Worm (Caenorhabditis elegans) whole organism, young adult: Measurements from ENCODE around the gene B0303.16.

Experiments
- B0019.2 ChIP-seq: fragments of 200-800 bp; sonication (Bioruptor generic); conservative IDR thresholded peaks from 2 replicates; pipeline ENCODE4 v1.3.6; 2022; ENCODE audit warnings: missing genetic modification reagents, missing genetic modification characterization, missing compliant biosample characterization
- B0035.1 ChIP-seq: sonication (generic microtip); optimal IDR thresholded peaks from 2 replicates; lab custom pipeline; 2016; ENCODE audit warnings: missing genetic modification characterization, mild to moderate bottlenecking, missing compliant biosample characterization, missing genotype, missing genetic modification reagents
- B0336.3 ChIP-seq: fragments of 200-800 bp; sonication (Bioruptor generic); IDR thresholded peaks from 2 replicates; pipeline ENCODE4 v1.3.6; 2022; ENCODE audit warnings: missing genetic modification characterization, missing compliant biosample characterization
- C06A6.2 ChIP-seq: fragments of 200-800 bp; sonication (Bioruptor generic); conservative IDR thresholded peaks from 2 replicates; pipeline ENCODE4 v1.3.6; 2022; ENCODE audit warnings: missing genetic modification characterization, missing compliant biosample characterization
- C17E4.6 ChIP-seq: fragments of 200-800 bp; sonication (Bioruptor generic); IDR thresholded peaks from 2 replicates; pipeline ENCODE4 v1.3.6; 2022; ENCODE audit warnings: missing genetic modification reagents, missing genetic modification characterization, missing compliant biosample characterization
- D2030.7 ChIP-seq: fragments of 200-800 bp; sonication (Bioruptor generic); IDR thresholded peaks from 2 replicates; pipeline ENCODE4 v1.3.6; 2022; ENCODE audit warnings: missing genetic modification reagents, missing genetic modification characterization, missing compliant biosample characterization
- F23B12.7 ChIP-seq: sonication (generic microtip); optimal IDR thresholded peaks from 2 replicates; lab custom pipeline; 2017; ENCODE audit warnings: missing genetic modification characterization, mild to moderate bottlenecking, missing compliant biosample characterization, antibody characterized with exemption, moderate library complexity; ENCODE audit not compliant: insufficient read depth
- F33H1.4 ChIP-seq: fragments of 200-800 bp; sonication (Bioruptor generic); IDR thresholded peaks from 2 replicates; pipeline ENCODE4 v1.3.6; 2022; ENCODE audit warnings: missing genetic modification reagents, missing genetic modification characterization, missing compliant biosample characterization
- F37B4.10 ChIP-seq: fragments of 200-800 bp; sonication (Bioruptor generic); IDR thresholded peaks from 2 replicates; pipeline ENCODE4 v1.3.6; 2022; ENCODE audit warnings: missing genetic modification characterization, missing compliant biosample characterization
- F52B5.7 ChIP-seq: sonication (generic microtip); optimal IDR thresholded peaks from 2 replicates; lab custom pipeline; 2016; ENCODE audit warnings: mild to moderate bottlenecking, missing genetic modification characterization, missing compliant biosample characterization
- K12H6.12 ChIP-seq: fragments of 200-800 bp; sonication (Bioruptor generic); optimal IDR thresholded peaks from 2 replicates; lab custom pipeline; 2018; ENCODE audit warnings: mild to moderate bottlenecking, missing genetic modification characterization, missing compliant biosample characterization
- T07F8.4 ChIP-seq: sonication (generic microtip); optimal IDR thresholded peaks from 2 replicates; lab custom pipeline; 2016; ENCODE audit warnings: mild to moderate bottlenecking, missing genetic modification characterization, moderate library complexity, missing compliant biosample characterization
- akir-1 ChIP-seq: fragments of 200-800 bp; sonication (Bioruptor generic); optimal IDR thresholded peaks from 2 replicates; lab custom pipeline; 2018; ENCODE audit warnings: mild to moderate bottlenecking, missing genetic modification characterization, moderate library complexity, missing compliant biosample characterization
- aptf-2 ChIP-seq: fragments of 200-800 bp; sonication (Bioruptor generic); conservative IDR thresholded peaks from 2 replicates; pipeline ENCODE4 v1.3.6; 2022; ENCODE audit warnings: missing genetic modification reagents, missing genetic modification characterization, missing compliant biosample characterization
- athp-1 ChIP-seq: sonication (generic microtip); optimal IDR thresholded peaks from 2 replicates; lab custom pipeline; 2017; ENCODE audit warnings: mild to moderate bottlenecking, missing genetic modification characterization, missing compliant biosample characterization
- attf-5 ChIP-seq: fragments of 200-800 bp; sonication (Bioruptor generic); optimal IDR thresholded peaks from 2 replicates; lab custom pipeline; 2018; ENCODE audit warnings: mild to moderate bottlenecking, missing genetic modification characterization, missing compliant biosample characterization
- attf-6 ChIP-seq: fragments of 200-800 bp; sonication (Bioruptor generic); IDR thresholded peaks from 2 replicates; pipeline ENCODE4 v1.3.6; 2022; ENCODE audit warnings: missing genetic modification reagents, missing genetic modification characterization, missing compliant biosample characterization
- ccch-3 ChIP-seq: fragments of 200-800 bp; sonication (Bioruptor generic); optimal IDR thresholded peaks from 2 replicates; lab custom pipeline; 2018; ENCODE audit warnings: mild to moderate bottlenecking, missing genetic modification characterization, missing compliant biosample characterization
- chd-7 ChIP-seq: sonication (generic microtip); optimal IDR thresholded peaks from 2 replicates; lab custom pipeline; 2016; ENCODE audit warnings: mild to moderate bottlenecking, missing genetic modification characterization, moderate library complexity, missing compliant biosample characterization
- die-1 ChIP-seq: sonication (generic microtip); optimal IDR thresholded peaks from 2 replicates; lab custom pipeline; 2016; ENCODE audit warnings: missing genotype, mild to moderate bottlenecking, missing genetic modification characterization, missing compliant biosample characterization
- dox-1 ChIP-seq: fragments of 200-800 bp; sonication (Bioruptor generic); IDR thresholded peaks from 2 replicates; pipeline ENCODE4 v1.3.6; 2022; ENCODE audit warnings: missing genetic modification reagents, missing genetic modification characterization, missing compliant biosample characterization
- dpff-1 ChIP-seq: sonication (generic microtip); optimal IDR thresholded peaks from 2 replicates; lab custom pipeline; 2017; ENCODE audit warnings: mild to moderate bottlenecking, missing genetic modification characterization, missing compliant biosample characterization
- efl-1 ChIP-seq: fragments of 150-350 bp; optimal IDR thresholded peaks from 2 replicates; lab custom pipeline; 2014; ENCODE audit warnings: missing biosample characterization, missing genetic modification reagents, missing genetic modification characterization
- egl-18 ChIP-seq: fragments of 200-800 bp; sonication (Bioruptor generic); IDR thresholded peaks from 2 replicates; pipeline ENCODE4 v1.3.6; 2022; ENCODE audit warnings: missing genetic modification reagents, missing genetic modification characterization, missing compliant biosample characterization
- fkh-3 ChIP-seq: sonication (generic microtip); optimal IDR thresholded peaks from 2 replicates; lab custom pipeline; 2016; ENCODE audit warnings: mild to moderate bottlenecking, missing genetic modification characterization, missing compliant biosample characterization
- hlh-26 ChIP-seq: fragments of 200-800 bp; sonication (Bioruptor generic); conservative IDR thresholded peaks from 2 replicates; pipeline ENCODE4 v1.3.6; 2022; ENCODE audit warnings: missing genetic modification reagents, missing genetic modification characterization, missing compliant biosample characterization
- hmg-1.2 ChIP-seq: fragments of 200-800 bp; sonication (Bioruptor generic); IDR thresholded peaks from 2 replicates; pipeline ENCODE4 v1.3.6; 2022; ENCODE audit warnings: missing genetic modification reagents, missing genetic modification characterization, missing compliant biosample characterization
- hrde-1 ChIP-seq: sonication (generic microtip); optimal IDR thresholded peaks from 2 replicates; lab custom pipeline; 2016; ENCODE audit warnings: missing genetic modification characterization, mild to moderate bottlenecking, missing compliant biosample characterization, moderate library complexity, missing genotype, missing genetic modification reagents, borderline replicate concordance
- let-526 ChIP-seq: fragments of 200-800 bp; sonication (Bioruptor generic); IDR thresholded peaks from 2 replicates; pipeline ENCODE4 v1.3.6; 2022; ENCODE audit warnings: missing genetic modification reagents, missing genetic modification characterization, missing compliant biosample characterization
- lin-54 ChIP-seq: fragments of 200-800 bp; sonication (Bioruptor generic); optimal IDR thresholded peaks from 2 replicates; lab custom pipeline; 2018; ENCODE audit warnings: mild to moderate bottlenecking, missing genetic modification characterization, missing compliant biosample characterization
- madf-6 ChIP-seq: fragments of 200-800 bp; sonication (Bioruptor generic); IDR thresholded peaks from 2 replicates; pipeline ENCODE4 v1.3.6; 2022; ENCODE audit warnings: missing genetic modification reagents, missing genetic modification characterization, missing compliant biosample characterization
- madf-8 ChIP-seq: fragments of 200-800 bp; sonication (Bioruptor generic); conservative IDR thresholded peaks from 2 replicates; pipeline ENCODE4 v1.3.6; 2022; ENCODE audit warnings: missing genetic modification reagents, missing genetic modification characterization, missing compliant biosample characterization
- mes-4 ChIP-seq: sonication (generic microtip); optimal IDR thresholded peaks from 2 replicates; lab custom pipeline; 2016; ENCODE audit warnings: missing genotype, missing genetic modification characterization, missing compliant biosample characterization
- mxl-1 ChIP-seq: sonication (generic microtip); optimal IDR thresholded peaks from 2 replicates; lab custom pipeline; 2016; ENCODE audit warnings: missing genetic modification characterization, missing compliant biosample characterization
- nhr-120 ChIP-seq: fragments of 200-800 bp; sonication (Bioruptor generic); IDR thresholded peaks from 2 replicates; pipeline ENCODE4 v1.3.6; 2022; ENCODE audit warnings: missing genetic modification characterization, missing compliant biosample characterization
- nhr-179 ChIP-seq: sonication (generic microtip); optimal IDR thresholded peaks from 2 replicates; lab custom pipeline; 2016; ENCODE audit warnings: mild to moderate bottlenecking, missing genetic modification characterization, missing compliant biosample characterization
- nhr-27 ChIP-seq: fragments of 200-800 bp; sonication (Bioruptor generic); optimal IDR thresholded peaks from 2 replicates; lab custom pipeline; 2018; ENCODE audit warnings: mild to moderate bottlenecking, missing genetic modification characterization, moderate library complexity, missing compliant biosample characterization
- nhr-80 ChIP-seq: sonication (generic microtip); optimal IDR thresholded peaks from 2 replicates; lab custom pipeline; 2016; ENCODE audit warnings: missing genetic modification characterization, missing compliant biosample characterization
- nhr-90 ChIP-seq: sonication (generic microtip); optimal IDR thresholded peaks from 2 replicates; lab custom pipeline; 2016; ENCODE audit warnings: missing genotype, mild to moderate bottlenecking, missing genetic modification characterization, missing compliant biosample characterization
- sdz-38 ChIP-seq: sonication (generic microtip); optimal IDR thresholded peaks from 2 replicates; lab custom pipeline; 2016; ENCODE audit warnings: missing genotype, missing genetic modification characterization, missing compliant biosample characterization
- somi-1 ChIP-seq: fragments of 200-800 bp; sonication (Bioruptor generic); optimal IDR thresholded peaks from 2 replicates; lab custom pipeline; 2018; ENCODE audit warnings: mild to moderate bottlenecking, missing genetic modification characterization, missing compliant biosample characterization
- sptf-2 ChIP-seq: fragments of 200-800 bp; sonication (Bioruptor generic); optimal IDR thresholded peaks from 2 replicates; lab custom pipeline; 2018; ENCODE audit warnings: mild to moderate bottlenecking, missing genetic modification characterization, missing compliant biosample characterization
- unc-130 ChIP-seq: sonication (generic microtip); optimal IDR thresholded peaks from 2 replicates; lab custom pipeline; 2016; ENCODE audit warnings: missing genetic modification reagents, missing genetic modification characterization, missing compliant biosample characterization
- unc-62 ChIP-seq: fragments of 150-350 bp; optimal IDR thresholded peaks from 2 replicates; lab custom pipeline; 2014; ENCODE audit warnings: missing biosample characterization, missing genetic modification reagents, missing genetic modification characterization
- zfh-2 ChIP-seq: fragments of 200-800 bp; sonication (Bioruptor generic); conservative IDR thresholded peaks from 2 replicates; pipeline ENCODE4 v1.3.6; 2022; ENCODE audit warnings: missing genetic modification reagents, missing genetic modification characterization, missing compliant biosample characterization
- ztf-18 ChIP-seq: sonication (generic microtip); optimal IDR thresholded peaks from 2 replicates; lab custom pipeline; 2016; ENCODE audit warnings: missing genotype, mild to moderate bottlenecking, missing genetic modification characterization, missing compliant biosample characterization
- ztf-22 ChIP-seq: fragments of 200-800 bp; sonication (Bioruptor generic); optimal IDR thresholded peaks from 2 replicates; lab custom pipeline; 2018; ENCODE audit warnings: mild to moderate bottlenecking, missing genetic modification characterization, moderate library complexity, missing compliant biosample characterization
- ztf-28 ChIP-seq: fragments of 200-800 bp; sonication (Bioruptor generic); IDR thresholded peaks from 2 replicates; pipeline ENCODE4 v1.3.6; 2022; ENCODE audit warnings: missing genetic modification reagents, missing genetic modification characterization, missing compliant biosample characterization
- ztf-6 ChIP-seq: fragments of 200-800 bp; sonication (Bioruptor generic); IDR thresholded peaks from 2 replicates; pipeline ENCODE4 v1.3.6; 2022; ENCODE audit warnings: missing genetic modification reagents, missing genetic modification characterization, missing compliant biosample characterization

B0303.16 gene

DNA sequence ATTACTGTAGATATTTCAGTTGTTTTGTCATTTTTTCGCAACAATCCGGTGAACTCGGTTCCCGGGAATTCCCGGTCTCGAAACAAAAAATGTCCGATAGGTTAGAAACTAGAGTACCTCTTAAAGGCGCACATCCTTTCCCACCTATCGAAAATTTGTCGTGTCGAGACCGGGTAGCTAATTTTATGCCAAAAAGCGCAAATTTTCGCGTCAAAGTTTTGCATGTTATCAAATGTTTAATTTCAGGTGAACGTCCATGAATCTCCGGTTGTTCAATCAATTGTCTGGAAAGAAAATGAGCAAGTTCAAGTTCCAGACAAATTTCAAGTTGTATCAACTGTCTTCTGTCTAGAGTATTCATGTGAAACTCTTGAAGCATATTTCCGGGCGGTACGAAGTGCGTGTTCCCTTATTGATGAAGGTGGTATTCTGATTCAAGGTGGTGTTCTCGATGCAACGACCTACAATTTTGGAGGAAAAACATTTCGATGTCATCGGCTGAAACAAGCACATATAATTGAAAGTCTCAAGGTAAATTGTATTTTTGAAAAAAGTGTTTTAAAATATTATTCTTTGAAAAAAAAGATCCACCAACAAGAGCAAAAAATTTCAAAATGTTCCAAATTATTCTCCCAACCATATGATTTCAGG, 19.1 kb upstream of the B0303.16 start (continued):
- TF ChIP-seq C06A6.2 (GFP tag; lab: Robert Waterston, UW) = no peak
- TF ChIP-seq hlh-26 (GFP tag; lab: Robert Waterston, UW) = no peak
- TF ChIP-seq die-1 (tag; lab: Kevin White, UChicago) = no peak
- no peak for TF ChIP-seq unc-130 (GFP tag; lab: Kevin White, UChicago)
- no peak for TF ChIP-seq nhr-179 (tag; lab: Kevin White, UChicago)
- no peak for TF ChIP-seq ztf-28 (GFP tag; lab: Robert Waterston, UW)
- TF ChIP-seq unc-62 (GFP tag; lab: Kevin White, UChicago) = no peak
- TF ChIP-seq aptf-2 (GFP tag; lab: Robert Waterston, UW) = no peak
- no peak for TF ChIP-seq ccch-3 (GFP tag; lab: Kevin White, UChicago)
- no peak for TF ChIP-seq C17E4.6 (GFP tag; lab: Robert Waterston, UW)
- TF ChIP-seq hmg-1.2 (GFP tag; lab: Robert Waterston, UW) = peak; percentile 26; the same call in 1 of the 2 replicates
- peak; percentile 77 for TF ChIP-seq B0336.3 (GFP tag; lab: Robert Waterston, UW)
- 0 out of 2 replicates have a peak, but pooled peaks have one; percentile 16 for TF ChIP-seq nhr-120 (GFP tag; lab: Robert Waterston, UW)
- TF ChIP-seq akir-1 (GFP tag; lab: Kevin White, UChicago) = no peak
- peak; percentile 66 for TF ChIP-seq chd-7 (tag; lab: Kevin White, UChicago)
- 0 out of 2 replicates have a peak, but pooled peaks have one; percentile 65 for TF ChIP-seq F37B4.10
- no peak for TF ChIP-seq attf-5 (GFP tag; lab: Kevin White, UChicago)
- TF ChIP-seq madf-6 (GFP tag; lab: Robert Waterston, UW) = peak; percentile 63
- peak; percentile 64 for TF ChIP-seq dpff-1
- no peak for TF ChIP-seq madf-8 (GFP tag; lab: Robert Waterston, UW)
- TF ChIP-seq F23B12.7 (tag; lab: Kevin White, UChicago) = no peak
- TF ChIP-seq B0019.2 = no peak
- TF ChIP-seq lin-54 (GFP tag; lab: Kevin White, UChicago) = peak; percentile 11
- TF ChIP-seq somi-1 (GFP tag; lab: Kevin White, UChicago) = no peak
- peak; percentile 32 for TF ChIP-seq B0035.1 (tag; lab: Kevin White, UChicago)
- TF ChIP-seq nhr-90 (tag; lab: Kevin White, UChicago) = no peak
- no peak for TF ChIP-seq ztf-6
- TF ChIP-seq ztf-22 = no peak
- TF ChIP-seq egl-18 (GFP tag; lab: Robert Waterston, UW) = no peak
- no peak for TF ChIP-seq mes-4 (tag; lab: Kevin White, UChicago)
- no peak for TF ChIP-seq ztf-18
- TF ChIP-seq efl-1 (GFP tag; lab: Kevin White, UChicago) = no peak
- TF ChIP-seq attf-6 (GFP tag; lab: Robert Waterston, UW) = no peak
- TF ChIP-seq F52B5.7 = peak; percentile 18
- TF ChIP-seq nhr-27 (tag; lab: Kevin White, UChicago) = peak; percentile 56
- no peak; the same call in 1 of the 2 replicates for TF ChIP-seq F33H1.4 (GFP tag; lab: Robert Waterston, UW)
- TF ChIP-seq dox-1 (GFP tag; lab: Robert Waterston, UW) = no peak
- no peak for TF ChIP-seq nhr-80 (tag; lab: Kevin White, UChicago)
- TF ChIP-seq fkh-3 (tag; lab: Kevin White, UChicago) = peak; percentile 40
- no peak for TF ChIP-seq D2030.7 (GFP tag; lab: Robert Waterston, UW)
- TF ChIP-seq T07F8.4 (tag; lab: Kevin White, UChicago) = no peak
- 0 out of 2 replicates have a peak, but pooled peaks have one; percentile 24 for TF ChIP-seq let-526
- TF ChIP-seq athp-1 = peak; percentile 34
- TF ChIP-seq K12H6.12 = no peak
- TF ChIP-seq zfh-2 = no peak
- no peak for TF ChIP-seq sptf-2 (GFP tag; lab: Kevin White, UChicago)
- no peak for TF ChIP-seq sdz-38 (tag; lab: Kevin White, UChicago)
- TF ChIP-seq mxl-1 (tag; lab: Kevin White, UChicago) = no peak
- TF ChIP-seq hrde-1 (tag; lab: Kevin White, UChicago) = no peak
